Worm (Caenorhabditis elegans) whole organism, young adult: Measurements from ENCODE around the gene R13A1.10.

Experiments used
- B0261.1 ChIP-seq: sonication (generic microtip); optimal IDR thresholded peaks from 2 replicates; lab custom pipeline; 2016; ENCODE audit warnings: mild to moderate bottlenecking, missing genetic modification characterization, moderate library complexity, missing compliant biosample characterization
- C17E4.6 ChIP-seq: fragments of 200-800 bp; sonication (Bioruptor generic); IDR thresholded peaks from 2 replicates; pipeline ENCODE4 v1.3.6; 2022; ENCODE audit warnings: missing genetic modification reagents, missing genetic modification characterization, missing compliant biosample characterization
- ZK185.1 ChIP-seq: sonication (generic microtip); optimal IDR thresholded peaks from 2 replicates; lab custom pipeline; 2016; ENCODE audit warnings: mild to moderate bottlenecking, missing genetic modification characterization, missing compliant biosample characterization; ENCODE audit not compliant: poor library complexity, severe bottlenecking
- atf-7 ChIP-seq: sonication (generic microtip); optimal IDR thresholded peaks from 2 replicates; lab custom pipeline; 2017; ENCODE audit warnings: mild to moderate bottlenecking, missing genetic modification characterization, missing compliant biosample characterization
- attf-5 ChIP-seq: fragments of 200-800 bp; sonication (Bioruptor generic); optimal IDR thresholded peaks from 2 replicates; lab custom pipeline; 2018; ENCODE audit warnings: mild to moderate bottlenecking, missing genetic modification characterization, missing compliant biosample characterization
- cebp-1 ChIP-seq, 2 experiments: fragments of 200-800 bp in 1 of 2; sonication (Bioruptor generic) in 1 of 2; sonication (generic microtip) in 1 of 2; IDR thresholded peaks in 1 of 2; optimal IDR thresholded peaks in 1 of 2; 2 replicates each; pipeline versions ENCODE4 v1.3.6 to Lab custom; 2017 to 2022; ENCODE audit warnings: missing compliant biosample characterization in 2 of 2, missing genetic modification characterization in 2 of 2, mild to moderate bottlenecking in 1 of 2, missing genetic modification reagents in 1 of 2, moderate library complexity in 1 of 2
- dox-1 ChIP-seq: fragments of 200-800 bp; sonication (Bioruptor generic); IDR thresholded peaks from 2 replicates; pipeline ENCODE4 v1.3.6; 2022; ENCODE audit warnings: missing genetic modification reagents, missing genetic modification characterization, missing compliant biosample characterization
- dpl-1 ChIP-seq: fragments of 150-350 bp; optimal IDR thresholded peaks from 2 replicates; lab custom pipeline; 2014; ENCODE audit warnings: missing biosample characterization, missing genetic modification reagents, missing genetic modification characterization
- efl-1 ChIP-seq: fragments of 150-350 bp; optimal IDR thresholded peaks from 2 replicates; lab custom pipeline; 2014; ENCODE audit warnings: missing biosample characterization, missing genetic modification reagents, missing genetic modification characterization
- egl-44 ChIP-seq: fragments of 200-800 bp; sonication (Bioruptor generic); IDR thresholded peaks from 2 replicates; pipeline ENCODE4 v1.3.6; 2022; ENCODE audit warnings: missing genetic modification reagents, missing genetic modification characterization, missing compliant biosample characterization
- ets-4 ChIP-seq: fragments of 200-800 bp; sonication (Bioruptor generic); optimal IDR thresholded peaks from 2 replicates; lab custom pipeline; 2018; ENCODE audit warnings: mild to moderate bottlenecking, missing genetic modification characterization, missing compliant biosample characterization
- hlh-12 ChIP-seq: sonication (generic microtip); optimal IDR thresholded peaks from 2 replicates; lab custom pipeline; 2016; ENCODE audit warnings: missing genetic modification characterization, missing compliant biosample characterization
- hmg-1.2 ChIP-seq: fragments of 200-800 bp; sonication (Bioruptor generic); IDR thresholded peaks from 2 replicates; pipeline ENCODE4 v1.3.6; 2022; ENCODE audit warnings: missing genetic modification reagents, missing genetic modification characterization, missing compliant biosample characterization
- let-607 ChIP-seq, 2 experiments: fragments of 200-800 bp in 1 of 2; sonication (Bioruptor generic) in 1 of 2; sonication (generic microtip) in 1 of 2; optimal IDR thresholded peaks; 2 replicates each; lab custom pipeline; 2016 to 2018; ENCODE audit warnings: mild to moderate bottlenecking in 2 of 2, missing compliant biosample characterization in 2 of 2, missing genetic modification characterization in 2 of 2, moderate library complexity in 2 of 2, missing genotype in 1 of 2
- lin-35 ChIP-seq, 3 experiments: fragments of 150-350 bp in 2 of 3; sonication (generic microtip) in 1 of 3; optimal IDR thresholded peaks; 2 replicates each; lab custom pipeline; 2014 to 2018; ENCODE audit warnings: missing biosample characterization in 3 of 3, missing genetic modification characterization in 3 of 3, missing genetic modification reagents in 3 of 3
- lin-40 ChIP-seq: sonication (generic microtip); optimal IDR thresholded peaks from 2 replicates; lab custom pipeline; 2016; ENCODE audit warnings: missing genetic modification characterization, mild to moderate bottlenecking, missing compliant biosample characterization, missing genotype, missing genetic modification reagents
- lin-54 ChIP-seq: fragments of 200-800 bp; sonication (Bioruptor generic); optimal IDR thresholded peaks from 2 replicates; lab custom pipeline; 2018; ENCODE audit warnings: mild to moderate bottlenecking, missing genetic modification characterization, missing compliant biosample characterization
- madf-10 ChIP-seq: sonication (generic microtip); optimal IDR thresholded peaks from 2 replicates; lab custom pipeline; 2016; ENCODE audit warnings: mild to moderate bottlenecking, missing genetic modification characterization, missing compliant biosample characterization
- madf-6 ChIP-seq: fragments of 200-800 bp; sonication (Bioruptor generic); IDR thresholded peaks from 2 replicates; pipeline ENCODE4 v1.3.6; 2022; ENCODE audit warnings: missing genetic modification reagents, missing genetic modification characterization, missing compliant biosample characterization
- mcd-1 ChIP-seq: fragments of 200-800 bp; sonication (Bioruptor generic); IDR thresholded peaks from 2 replicates; pipeline ENCODE4 v1.3.6; 2022; ENCODE audit warnings: missing genetic modification reagents, missing genetic modification characterization, missing compliant biosample characterization
- mel-28 ChIP-seq: sonication (generic microtip); optimal IDR thresholded peaks from 2 replicates; lab custom pipeline; 2016; ENCODE audit warnings: borderline replicate concordance, mild to moderate bottlenecking, missing genetic modification characterization, missing compliant biosample characterization
- nhr-27 ChIP-seq: fragments of 200-800 bp; sonication (Bioruptor generic); optimal IDR thresholded peaks from 2 replicates; lab custom pipeline; 2018; ENCODE audit warnings: mild to moderate bottlenecking, missing genetic modification characterization, moderate library complexity, missing compliant biosample characterization
- nhr-80 ChIP-seq: sonication (generic microtip); optimal IDR thresholded peaks from 2 replicates; lab custom pipeline; 2016; ENCODE audit warnings: missing genetic modification characterization, missing compliant biosample characterization
- pbrm-1 ChIP-seq: fragments of 200-800 bp; sonication (Bioruptor generic); IDR thresholded peaks from 2 replicates; pipeline ENCODE4 v1.3.6; 2022; ENCODE audit warnings: missing genetic modification reagents, missing genetic modification characterization, missing compliant biosample characterization
- pha-4 ChIP-seq: fragments of 150-350 bp; sonication (generic microtip); optimal IDR thresholded peaks from 2 replicates; lab custom pipeline; 2014; ENCODE audit warnings: missing biosample characterization, missing genetic modification reagents, missing genetic modification characterization
- rcor-1 ChIP-seq: fragments of 200-800 bp; sonication (Bioruptor generic); IDR thresholded peaks from 2 replicates; pipeline ENCODE4 v1.3.6; 2022; ENCODE audit warnings: missing genetic modification reagents, missing genetic modification characterization, missing compliant biosample characterization
- rpc-1 ChIP-seq, 2 experiments: fragments of 150-350 bp in 1 of 2; sonication (generic microtip) in 1 of 2; optimal IDR thresholded peaks; 2 replicates each; lab custom pipeline; 2014 to 2018; ENCODE audit warnings: missing biosample characterization in 1 of 2, missing genetic modification characterization in 1 of 2, missing genetic modification reagents in 1 of 2, missing genotype in 1 of 2
- snpc-3.4 ChIP-seq: sonication (generic microtip); optimal IDR thresholded peaks from 2 replicates; lab custom pipeline; 2017; ENCODE audit warnings: missing genetic modification characterization, mild to moderate bottlenecking, missing compliant biosample characterization, antibody characterized with exemption, moderate library complexity, missing genotype, missing genetic modification reagents
- snpc-4 ChIP-seq, 5 experiments: fragments of 150-350 bp in 1 of 5; sonication (generic microtip) in 4 of 5; optimal IDR thresholded peaks; 2 replicates each; lab custom pipeline; 2014 to 2018; ENCODE audit warnings: missing genetic modification characterization in 5 of 5, missing biosample characterization in 3 of 5, antibody characterized with exemption in 2 of 5, mild to moderate bottlenecking in 2 of 5, missing compliant biosample characterization in 2 of 5, missing genotype in 2 of 5, moderate library complexity in 2 of 5, missing genetic modification reagents in 1 of 5
- sptf-2 ChIP-seq: fragments of 200-800 bp; sonication (Bioruptor generic); optimal IDR thresholded peaks from 2 replicates; lab custom pipeline; 2018; ENCODE audit warnings: mild to moderate bottlenecking, missing genetic modification characterization, missing compliant biosample characterization
- tbp1 ChIP-seq: fragments of 200-800 bp; sonication (Bioruptor generic); optimal IDR thresholded peaks from 2 replicates; lab custom pipeline; 2018; ENCODE audit warnings: mild to moderate bottlenecking, missing genetic modification characterization, missing compliant biosample characterization
- unc-130 ChIP-seq: sonication (generic microtip); optimal IDR thresholded peaks from 2 replicates; lab custom pipeline; 2016; ENCODE audit warnings: missing genetic modification reagents, missing genetic modification characterization, missing compliant biosample characterization
- unc-62 ChIP-seq: fragments of 150-350 bp; optimal IDR thresholded peaks from 2 replicates; lab custom pipeline; 2014; ENCODE audit warnings: missing biosample characterization, missing genetic modification reagents, missing genetic modification characterization
- zfh-2 ChIP-seq: fragments of 200-800 bp; sonication (Bioruptor generic); conservative IDR thresholded peaks from 2 replicates; pipeline ENCODE4 v1.3.6; 2022; ENCODE audit warnings: missing genetic modification reagents, missing genetic modification characterization, missing compliant biosample characterization
- ztf-22 ChIP-seq: fragments of 200-800 bp; sonication (Bioruptor generic); optimal IDR thresholded peaks from 2 replicates; lab custom pipeline; 2018; ENCODE audit warnings: mild to moderate bottlenecking, missing genetic modification characterization, moderate library complexity, missing compliant biosample characterization
- ztf-26 ChIP-seq: sonication (generic microtip); optimal IDR thresholded peaks from 2 replicates; lab custom pipeline; 2017; ENCODE audit warnings: missing genetic modification characterization, missing compliant biosample characterization

Gene R13A1.10

ce11 chrIV:7188528-7189422 is 38.2 kb downstream of the R13A1.10 start, which contains the start of gene srlf-7:
Gene srlf-7 (plus strand): TSS chrIV:7189287.
- peak; percentile 96 for TF ChIP-seq nhr-80 (tag; lab: Kevin White, UChicago)
- TF ChIP-seq ets-4 (GFP tag; lab: Kevin White, UChicago) = peak; percentile 70
- peak; percentile 81 for TF ChIP-seq unc-62 (GFP tag; lab: Kevin White, UChicago)
- peak; percentile 80 for TF ChIP-seq pha-4 (tag; lab: Kevin White, UChicago)
- TF ChIP-seq C17E4.6 (GFP tag; lab: Robert Waterston, UW) = no peak
- TF ChIP-seq atf-7 (tag; lab: Kevin White, UChicago) = peak; percentile 66
- TF ChIP-seq ztf-26 (tag; lab: Kevin White, UChicago) = peak; percentile 31
- peak; percentile 53 for TF ChIP-seq tbp1 (GFP tag; lab: Kevin White, UChicago)
- TF ChIP-seq ZK185.1 (tag; lab: Kevin White, UChicago) = peak; percentile 7
- peak; percentile 54; the same call in 1 of the 2 replicates for TF ChIP-seq dox-1
- no peak for TF ChIP-seq nhr-27 (tag; lab: Kevin White, UChicago)
- TF ChIP-seq snpc-3.4 = no peak
- TF ChIP-seq madf-10 (tag; lab: Kevin White, UChicago) = peak; percentile 13
- TF ChIP-seq egl-44 (GFP tag; lab: Robert Waterston, UW) = 0 out of 2 replicates have a peak, but pooled peaks have one; percentile 22
- no peak for TF ChIP-seq zfh-2 (GFP tag; lab: Robert Waterston, UW)
- no peak for TF ChIP-seq mcd-1
- TF ChIP-seq ztf-22 (GFP tag; lab: Kevin White, UChicago) = peak; percentile 54
- peak; percentile 51 for TF ChIP-seq attf-5 (GFP tag; lab: Kevin White, UChicago)
- no peak for TF ChIP-seq hlh-12 (tag; lab: Kevin White, UChicago)
- TF ChIP-seq lin-35 (GFP tag; optimal IDR thresholded peaks at IDR 0.05; lab: Kevin White, UChicago) = no peak
- TF ChIP-seq sptf-2 (GFP tag; lab: Kevin White, UChicago) = no peak
- no peak for TF ChIP-seq mel-28 (tag; lab: Kevin White, UChicago)
- TF ChIP-seq rcor-1 = no peak
- no peak for TF ChIP-seq efl-1 (GFP tag; lab: Kevin White, UChicago)
- no peak for TF ChIP-seq snpc-4 (GFP tag; optimal IDR thresholded peaks at IDR 0.05; lab: Kevin White, UChicago)
- TF ChIP-seq snpc-4 (tag; optimal IDR thresholded peaks at IDR 0.05; lab: Kevin White, UChicago) = peak in 2 of 4 experiments; percentile 4 to 8
- peak; percentile 42; the same call in 1 of the 2 replicates for TF ChIP-seq hmg-1.2 (GFP tag; lab: Robert Waterston, UW)
- TF ChIP-seq let-607 (tag; optimal IDR thresholded peaks at IDR 0.05; lab: Kevin White, UChicago) = peak; percentile 27 to 65
- peak; percentile 63 for TF ChIP-seq lin-40 (tag; lab: Kevin White, UChicago)
- TF ChIP-seq lin-54 (GFP tag; lab: Kevin White, UChicago) = peak; percentile 11

ce11 chrIV:7188030-7188429 is 38.9 kb downstream of the R13A1.10 start, which contains the start of gene C42D4.13:
Gene C42D4.13 (minus strand): TSS chrIV:7188130.
- no peak for TF ChIP-seq dpl-1 (GFP tag; lab: Kevin White, UChicago)
- TF ChIP-seq B0261.1 (tag; lab: Kevin White, UChicago) = no peak
- no peak for TF ChIP-seq rpc-1 (optimal IDR thresholded peaks at IDR 0.05; lab: Kevin White, UChicago)
- no peak for TF ChIP-seq rpc-1 (tag; optimal IDR thresholded peaks at IDR 0.05; lab: Kevin White, UChicago)
- TF ChIP-seq cebp-1 (GFP tag; IDR thresholded peaks at IDR 0.05; lab: Robert Waterston, UW) = no peak
- no peak for TF ChIP-seq cebp-1 (tag; optimal IDR thresholded peaks at IDR 0.05; lab: Kevin White, UChicago)
- TF ChIP-seq nhr-27 (tag; lab: Kevin White, UChicago) = no peak
- no peak for TF ChIP-seq pbrm-1 (GFP tag; lab: Robert Waterston, UW)
- no peak for TF ChIP-seq madf-6 (GFP tag; lab: Robert Waterston, UW)
- no peak for TF ChIP-seq unc-130 (GFP tag; lab: Kevin White, UChicago)
